Worm (Caenorhabditis elegans): ENCODE measurements around the gene F36H5.18.

ce11 chrII:1731932-1732331 is 27.8 kb upstream of the F36H5.18 start, which contains the start of gene ceh-82:
- TF ChIP-seq lsy-2 (tag; optimal IDR thresholded peaks at IDR 0.05), result no peak
- no peak for TF ChIP-seq ceh-88 (GFP tag; IDR thresholded peaks at IDR 0.05)
- no peak for TF ChIP-seq mdl-1 (tag; optimal IDR thresholded peaks at IDR 0.05)
- no peak for TF ChIP-seq ztf-4 (tag; optimal IDR thresholded peaks at IDR 0.05)
- no peak for TF ChIP-seq alr-1 (tag; optimal IDR thresholded peaks at IDR 0.05; ENCODE audit: borderline replicate concordance)
- TF ChIP-seq rnt-1 (tag; optimal IDR thresholded peaks at IDR 0.05), result no peak
- no peak for TF ChIP-seq tbx-2 (tag; optimal IDR thresholded peaks at IDR 0.05)
- TF ChIP-seq zag-1 (tag; optimal IDR thresholded peaks at IDR 0.05), result no peak
